Worm (Caenorhabditis elegans) whole organism, mixed stage, embryonic: ENCODE measurements around the gene oac-39.

ENCODE experiments used
- M03D4.4 ChIP-seq: sonication (generic microtip); optimal IDR thresholded peaks from 2 replicates; lab custom pipeline; 2017; ENCODE audit warnings: mild to moderate bottlenecking, missing genetic modification characterization, missing compliant biosample characterization
- ceh-43 ChIP-seq: fragments of 200-800 bp; sonication (Bioruptor generic); optimal IDR thresholded peaks from 2 replicates; lab custom pipeline; 2018; ENCODE audit warnings: mild to moderate bottlenecking, missing genetic modification characterization, moderate library complexity, missing compliant biosample characterization
- ces-1 ChIP-seq: fragments of 150-350 bp; optimal IDR thresholded peaks from 2 replicates; lab custom pipeline; 2014; ENCODE audit warnings: missing biosample characterization, missing genetic modification reagents, missing genetic modification characterization
- elt-1 ChIP-seq: sonication (generic microtip); optimal IDR thresholded peaks from 2 replicates; lab custom pipeline; 2017; ENCODE audit warnings: missing genetic modification characterization, mild to moderate bottlenecking, missing compliant biosample characterization, antibody characterized with exemption, moderate library complexity, borderline replicate concordance; ENCODE audit not compliant: insufficient read depth
- elt-3 ChIP-seq: fragments of 150-350 bp; optimal IDR thresholded peaks from 2 replicates; lab custom pipeline; 2014; ENCODE audit warnings: missing biosample characterization, missing genetic modification characterization
- lin-13 ChIP-seq: fragments of 150-350 bp; optimal IDR thresholded peaks from 2 replicates; lab custom pipeline; 2014; ENCODE audit warnings: missing biosample characterization, missing genetic modification characterization
- lsy-2 ChIP-seq: fragments of 150-350 bp; optimal IDR thresholded peaks from 2 replicates; lab custom pipeline; 2014; ENCODE audit warnings: missing biosample characterization, missing genetic modification characterization
- nhr-12 ChIP-seq: fragments of 150-350 bp; optimal IDR thresholded peaks from 2 replicates; lab custom pipeline; 2014; ENCODE audit warnings: missing biosample characterization, missing genetic modification characterization
- nhr-237 ChIP-seq: fragments of 150-350 bp; optimal IDR thresholded peaks from 2 replicates; lab custom pipeline; 2014; ENCODE audit warnings: missing biosample characterization, missing genetic modification characterization
- nhr-28 ChIP-seq: fragments of 150-350 bp; optimal IDR thresholded peaks from 2 replicates; lab custom pipeline; 2014; ENCODE audit warnings: missing biosample characterization, missing genetic modification characterization
- pha-4 ChIP-seq: fragments of 150-350 bp; optimal IDR thresholded peaks from 2 replicates; lab custom pipeline; 2018; ENCODE audit warnings: missing biosample characterization, missing genetic modification reagents, missing genetic modification characterization
- snpc-4 ChIP-seq: fragments of 150-350 bp; optimal IDR thresholded peaks from 2 replicates; lab custom pipeline; 2014; ENCODE audit warnings: missing biosample characterization, missing genetic modification characterization
- unc-39 ChIP-seq: fragments of 150-350 bp; optimal IDR thresholded peaks from 2 replicates; lab custom pipeline; 2014; ENCODE audit warnings: missing biosample characterization, missing genetic modification characterization
- unc-62 ChIP-seq: fragments of 150-350 bp; optimal IDR thresholded peaks from 2 replicates; lab custom pipeline; 2014; ENCODE audit warnings: missing biosample characterization, missing genetic modification reagents, missing genetic modification characterization

DNA sequence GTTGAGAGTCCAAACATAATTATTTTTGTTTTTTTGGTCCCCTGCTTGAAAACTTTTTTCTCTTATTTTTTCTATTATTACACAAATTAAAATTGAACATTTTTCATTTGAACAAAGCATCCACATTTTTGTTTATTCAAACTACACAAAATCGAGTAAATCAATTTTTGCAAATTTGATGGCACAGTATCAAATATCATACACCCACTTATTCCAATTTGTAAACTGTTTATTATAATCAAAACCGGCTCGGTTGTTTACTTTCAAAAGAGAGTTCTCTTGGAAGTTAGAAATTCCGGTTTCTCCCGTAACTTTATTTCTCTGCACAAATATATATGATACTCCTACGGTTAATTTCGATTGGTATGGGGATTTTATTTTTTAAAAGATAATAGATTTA, 16.5 kb upstream of the oac-39 start, which contains the start of gene lgc-26:
- TF ChIP-seq nhr-28 (no peak), elt-1 (tag; lab: Kevin White, UChicago) (no peak), ces-1 (no peak), snpc-4 (tag; lab: Kevin White, UChicago) (no peak), M03D4.4 (tag; lab: Kevin White, UChicago) (no peak), nhr-12 (tag; lab: Kevin White, UChicago) (no peak), nhr-237 (tag; lab: Kevin White, UChicago) (no peak), ceh-43 (GFP tag; lab: Kevin White, UChicago) (no peak), lin-13 (tag; lab: Kevin White, UChicago) (no peak), pha-4 (no peak), unc-62 (no peak), lsy-2 (no peak), unc-39 (tag; lab: Kevin White, UChicago) (no peak), elt-3 (no peak)
